Fruit fly (Drosophila melanogaster) whole organism, prepupa: ENCODE data around the gene CG45011.
A peak's percentile ranks its signal among the peaks of the same experiment; 100 is the strongest.

Experiments
- CG10631 ChIP-seq: fragments of 200-800 bp; sonication (Bioruptor generic); optimal IDR thresholded peaks from 2 replicates; lab custom pipeline; 2016; ENCODE audit warnings: missing biosample characterization, missing genetic modification characterization
- CG11294 ChIP-seq: fragments of 200-800 bp; sonication (Bioruptor generic); IDR thresholded peaks from 2 replicates; pipeline ENCODE4 v1.3.6; 2022; ENCODE audit warnings: missing biosample characterization, missing genetic modification characterization
- CG11762 ChIP-seq: fragments of 200-800 bp; sonication (Bioruptor generic); optimal IDR thresholded peaks from 3 replicates; lab custom pipeline; 2016; ENCODE audit warnings: missing biosample characterization, missing genetic modification characterization; ENCODE audit not compliant: insufficient read depth
- CG11902 ChIP-seq: fragments of 200-800 bp; sonication (Bioruptor generic); optimal IDR thresholded peaks from 3 replicates; lab custom pipeline; 2016; ENCODE audit warnings: missing biosample characterization, missing genetic modification characterization
- CG1621 ChIP-seq: fragments of 200-800 bp; sonication (Bioruptor generic); optimal IDR thresholded peaks from 3 replicates; lab custom pipeline; 2018; ENCODE audit warnings: missing biosample characterization, mild to moderate bottlenecking, missing genetic modification characterization
- CG16779 ChIP-seq: fragments of 200-800 bp; sonication (Bioruptor generic); optimal IDR thresholded peaks from 3 replicates; lab custom pipeline; 2017; ENCODE audit warnings: missing biosample characterization, mild to moderate bottlenecking, missing genetic modification characterization
- CG3032 ChIP-seq: fragments of 200-800 bp; optimal IDR thresholded peaks from 2 replicates; lab custom pipeline; 2019; ENCODE audit warnings: missing biosample characterization, mild to moderate bottlenecking, missing genetic modification characterization, moderate library complexity
- CG32006 ChIP-seq: fragments of 200-800 bp; sonication (Bioruptor generic); optimal IDR thresholded peaks from 3 replicates; lab custom pipeline; 2017; ENCODE audit warnings: missing biosample characterization, mild to moderate bottlenecking, missing genetic modification characterization
- CG34406 ChIP-seq: fragments of 200-800 bp; sonication (Bioruptor generic); optimal IDR thresholded peaks from 3 replicates; lab custom pipeline; 2016; ENCODE audit warnings: missing biosample characterization, missing genetic modification characterization
- CG3919 ChIP-seq: fragments of 200-800 bp; sonication (Bioruptor generic); optimal IDR thresholded peaks from 3 replicates; lab custom pipeline; 2016; ENCODE audit warnings: missing biosample characterization, missing genetic modification characterization
- CG6163 ChIP-seq: fragments of 200-800 bp; sonication (Bioruptor generic); IDR thresholded peaks from 3 replicates; pipeline ENCODE4 v1.3.6; 2022; ENCODE audit warnings: missing biosample characterization, missing genetic modification characterization
- CG6276 ChIP-seq: fragments of 200-800 bp; sonication (Bioruptor generic); optimal IDR thresholded peaks from 2 replicates; lab custom pipeline; 2017; ENCODE audit warnings: missing biosample characterization, mild to moderate bottlenecking, missing genetic modification characterization
- CG6792 ChIP-seq: fragments of 200-800 bp; sonication (Bioruptor generic); optimal IDR thresholded peaks from 3 replicates; lab custom pipeline; 2016; ENCODE audit warnings: missing biosample characterization, missing genetic modification characterization
- CG8119 ChIP-seq: fragments of 200-800 bp; sonication (Bioruptor generic); IDR thresholded peaks from 3 replicates; pipeline ENCODE4 v1.3.6; 2022; ENCODE audit warnings: missing biosample characterization, missing genetic modification characterization
- CG8319 ChIP-seq: fragments of 200-800 bp; sonication (Bioruptor generic); optimal IDR thresholded peaks from 3 replicates; lab custom pipeline; 2016; ENCODE audit warnings: missing biosample characterization, missing genetic modification characterization
- Eip75B ChIP-seq: fragments of 200-800 bp; sonication (Bioruptor generic); optimal IDR thresholded peaks from 3 replicates; lab custom pipeline; 2016; ENCODE audit warnings: missing biosample characterization, missing genetic modification characterization
- Eip78C ChIP-seq: fragments of 200-800 bp; sonication (Bioruptor generic); peaks from one replicate; lab custom pipeline; 2016; ENCODE audit warnings: missing biosample characterization, missing genetic modification characterization
- Eip93F ChIP-seq: fragments of 200-800 bp; sonication (Bioruptor generic); optimal IDR thresholded peaks from 2 replicates; lab custom pipeline; 2016; ENCODE audit warnings: missing biosample characterization, mild to moderate bottlenecking, missing genetic modification characterization
- Ets21C ChIP-seq: fragments of 200-800 bp; sonication (Bioruptor generic); optimal IDR thresholded peaks from 3 replicates; lab custom pipeline; 2016; ENCODE audit warnings: missing biosample characterization, missing genetic modification characterization
- Hr38 ChIP-seq: sonication (Bioruptor generic); optimal IDR thresholded peaks from 2 replicates; lab custom pipeline; 2016; ENCODE audit warnings: missing biosample characterization, missing genetic modification characterization
- Hr39 ChIP-seq: fragments of 200-800 bp; sonication (Bioruptor generic); optimal IDR thresholded peaks from 2 replicates; lab custom pipeline; 2016; ENCODE audit warnings: missing biosample characterization, missing genetic modification characterization
- Hr4 ChIP-seq: fragments of 200-800 bp; sonication (Bioruptor generic); optimal IDR thresholded peaks from 3 replicates; lab custom pipeline; 2016; ENCODE audit warnings: missing biosample characterization, missing genetic modification characterization
- Lpt ChIP-seq: fragments of 200-800 bp; sonication (Bioruptor generic); optimal IDR thresholded peaks from 3 replicates; lab custom pipeline; 2016; ENCODE audit warnings: missing biosample characterization, missing genetic modification characterization
- Met ChIP-seq: fragments of 200-800 bp; sonication (Bioruptor generic); optimal IDR thresholded peaks from 3 replicates; lab custom pipeline; 2016; ENCODE audit warnings: missing biosample characterization, missing genetic modification characterization
- OdsH ChIP-seq: fragments of 200-800 bp; sonication (Bioruptor generic); optimal IDR thresholded peaks from 3 replicates; lab custom pipeline; 2016; ENCODE audit warnings: missing biosample characterization, missing genetic modification characterization
- Smox ChIP-seq: fragments of 200-800 bp; sonication (Bioruptor generic); optimal IDR thresholded peaks from 3 replicates; lab custom pipeline; 2016; ENCODE audit warnings: missing biosample characterization, missing genetic modification characterization
- Sox102F ChIP-seq: fragments of 200-800 bp; sonication (Bioruptor generic); optimal IDR thresholded peaks from 2 replicates; lab custom pipeline; 2016; ENCODE audit warnings: missing biosample characterization, mild to moderate bottlenecking, missing genetic modification characterization
- Sox14 ChIP-seq: fragments of 200-800 bp; sonication (Bioruptor generic); optimal IDR thresholded peaks from 3 replicates; lab custom pipeline; 2016; ENCODE audit warnings: missing biosample characterization, missing genetic modification characterization
- Sox15 ChIP-seq: fragments of 200-800 bp; sonication (Bioruptor generic); optimal IDR thresholded peaks from 3 replicates; lab custom pipeline; 2016; ENCODE audit warnings: missing biosample characterization, missing genetic modification characterization
- achi ChIP-seq: fragments of 200-800 bp; sonication (Bioruptor generic); optimal IDR thresholded peaks from 3 replicates; lab custom pipeline; 2016; ENCODE audit warnings: missing biosample characterization, missing genetic modification characterization
- acj6 ChIP-seq: fragments of 200-800 bp; sonication (Bioruptor generic); optimal IDR thresholded peaks from 3 replicates; lab custom pipeline; 2016; ENCODE audit warnings: missing biosample characterization, missing genetic modification characterization
- cyc ChIP-seq: fragments of 200-800 bp; sonication (Bioruptor generic); optimal IDR thresholded peaks from 3 replicates; lab custom pipeline; 2016; ENCODE audit warnings: missing biosample characterization, missing genetic modification characterization
- dac ChIP-seq: fragments of 200-800 bp; sonication (Bioruptor generic); optimal IDR thresholded peaks from 2 replicates; lab custom pipeline; 2017; ENCODE audit warnings: missing biosample characterization, mild to moderate bottlenecking, missing genetic modification characterization
- dsx ChIP-seq: fragments of 200-800 bp; optimal IDR thresholded peaks from 3 replicates; lab custom pipeline; 2019; ENCODE audit warnings: missing biosample characterization, mild to moderate bottlenecking, missing genetic modification characterization, moderate library complexity; ENCODE audit not compliant: poor library complexity, severe bottlenecking
- eg ChIP-seq: fragments of 200-800 bp; sonication (Bioruptor generic); IDR thresholded peaks from 3 replicates; pipeline ENCODE4 v1.3.6; 2022; ENCODE audit warnings: missing biosample characterization, missing genetic modification characterization
- fd59A ChIP-seq: fragments of 200-800 bp; sonication (Bioruptor generic); optimal IDR thresholded peaks from 2 replicates; lab custom pipeline; 2017; ENCODE audit warnings: missing biosample characterization, mild to moderate bottlenecking, missing genetic modification characterization, missing genetic modification reagents
- fd85E ChIP-seq: fragments of 200-800 bp; sonication (Bioruptor generic); optimal IDR thresholded peaks from 3 replicates; lab custom pipeline; 2016; ENCODE audit warnings: missing biosample characterization, missing genetic modification characterization
- fkh ChIP-seq: fragments of 200-800 bp; sonication (Bioruptor generic); optimal IDR thresholded peaks from 3 replicates; lab custom pipeline; 2017; ENCODE audit warnings: missing biosample characterization, mild to moderate bottlenecking, missing genetic modification characterization, moderate library complexity
- net ChIP-seq: fragments of 200-800 bp; sonication (Bioruptor generic); optimal IDR thresholded peaks from 3 replicates; lab custom pipeline; 2016; ENCODE audit warnings: missing biosample characterization, missing genetic modification characterization
- pdm3 ChIP-seq: fragments of 200-800 bp; sonication (Bioruptor generic); optimal IDR thresholded peaks from 3 replicates; lab custom pipeline; 2016; ENCODE audit warnings: missing biosample characterization, missing genetic modification characterization
- salr ChIP-seq, 2 experiments: fragments of 200-800 bp; sonication (Bioruptor generic); optimal IDR thresholded peaks; 3 replicates each; lab custom pipeline; 2016 to 2018; ENCODE audit warnings: missing biosample characterization in 2 of 2, missing genetic modification characterization in 2 of 2, mild to moderate bottlenecking in 1 of 2
- spab ChIP-seq: fragments of 200-800 bp; sonication (Bioruptor generic); optimal IDR thresholded peaks from 2 replicates; lab custom pipeline; 2017; ENCODE audit warnings: missing biosample characterization, mild to moderate bottlenecking, missing genetic modification characterization, missing genetic modification reagents
- ss ChIP-seq, 2 experiments: fragments of 200-800 bp; sonication (Bioruptor generic); optimal IDR thresholded peaks; 2 replicates in 1 of 2; 3 replicates in 1 of 2; lab custom pipeline; 2017 to 2018; ENCODE audit warnings: mild to moderate bottlenecking in 2 of 2, missing biosample characterization in 2 of 2, missing genetic modification characterization in 2 of 2, moderate library complexity in 1 of 2
- svp ChIP-seq: fragments of 200-800 bp; sonication (Bioruptor generic); peaks from one replicate; lab custom pipeline; 2016; ENCODE audit warnings: missing biosample characterization, missing genetic modification characterization
- topi ChIP-seq: fragments of 200-800 bp; sonication (Bioruptor generic); optimal IDR thresholded peaks from 3 replicates; lab custom pipeline; 2016; ENCODE audit warnings: missing biosample characterization, missing genetic modification characterization

The CG45011 gene

DNA sequence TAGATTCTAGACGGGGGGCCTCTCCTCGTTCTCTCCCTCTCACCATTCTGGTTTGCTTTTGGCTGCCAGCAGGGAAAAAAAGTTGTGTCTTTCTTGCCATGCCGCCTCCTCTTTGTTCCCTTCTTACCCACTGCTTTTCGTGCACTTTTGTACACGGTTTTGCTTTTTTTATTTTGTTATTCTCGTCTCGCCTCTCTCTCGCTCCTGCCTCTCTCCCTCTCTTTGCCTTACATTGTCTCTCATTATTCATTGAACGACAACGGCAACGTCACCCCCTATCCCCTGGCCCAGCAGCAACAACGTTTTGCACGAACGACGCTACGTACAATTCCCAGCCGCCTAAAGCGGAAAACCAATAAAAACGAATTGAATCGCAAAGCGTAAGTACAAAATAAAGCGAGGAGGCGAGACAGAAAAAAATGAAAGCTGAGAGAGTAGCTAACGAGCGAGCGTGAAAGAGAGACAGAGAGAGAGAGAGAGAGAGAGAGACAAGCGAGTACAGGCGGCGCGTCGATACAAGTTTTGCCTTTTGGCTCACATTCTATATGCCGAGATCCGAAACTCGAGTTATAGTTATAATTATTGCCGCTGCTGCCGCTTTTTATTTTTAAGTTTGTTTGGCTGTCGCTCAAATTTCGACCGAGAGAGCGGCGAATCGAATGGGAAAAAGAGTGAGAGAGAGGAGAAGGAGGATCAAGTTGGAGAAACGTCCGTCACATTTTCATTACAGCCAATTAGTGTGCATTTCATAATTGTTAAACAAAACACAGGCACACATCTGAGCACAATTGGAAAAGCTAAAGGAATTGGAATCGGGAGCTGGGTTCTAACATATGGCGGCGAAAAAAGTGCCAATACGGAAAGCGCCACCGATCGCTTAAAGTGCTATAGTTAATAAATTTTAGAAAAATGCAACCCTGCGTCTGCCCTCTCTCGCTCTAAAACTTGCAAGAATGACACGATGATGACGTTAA, 26.9 kb upstream of the CG45011 start (continued):
- TF ChIP-seq CG11762 (GFP tag; lab: Kevin White, UChicago) (no peak), fkh (GFP tag; lab: Kevin White, UChicago) (peak; percentile 10), eg (GFP tag; lab: Robert Waterston, UW) (peak; percentile 87), svp (GFP tag; lab: Kevin White, UChicago) (peak; percentile 95), Eip78C (GFP tag; lab: Kevin White, UChicago) (peak; percentile 87), CG34406 (peak; percentile 44), spab (peak; percentile 82), ss (GFP tag; optimal IDR thresholded peaks at IDR 0.05; lab: Kevin White, UChicago) (peak; percentile 91 to 97), CG1621 (tag; lab: Kevin White, UChicago) (peak; percentile 85), salr (GFP tag; optimal IDR thresholded peaks at IDR 0.05; lab: Kevin White, UChicago) (peak; percentile 62), Hr4 (GFP tag; lab: Kevin White, UChicago) (no peak), Eip93F (GFP tag; lab: Kevin White, UChicago) (peak; percentile 40), Sox15 (GFP tag; lab: Kevin White, UChicago) (no peak), fd59A (GFP tag; lab: Kevin White, UChicago) (peak; percentile 55), achi (GFP tag; lab: Kevin White, UChicago) (peak; percentile 54), net (GFP tag; lab: Kevin White, UChicago) (peak; percentile 76), CG16779 (tag; lab: Kevin White, UChicago) (peak; percentile 88), OdsH (GFP tag; lab: Kevin White, UChicago) (peak; percentile 37), CG3919 (GFP tag; lab: Kevin White, UChicago) (peak; percentile 52), Smox (GFP tag; lab: Kevin White, UChicago) (peak; percentile 58), CG3032 (tag; lab: Kevin White, UChicago) (peak; percentile 68), dsx (peak; percentile 99), pdm3 (GFP tag; lab: Kevin White, UChicago) (peak; percentile 38), Met (GFP tag; lab: Kevin White, UChicago) (peak; percentile 33), Sox102F (peak; percentile 70), CG6163 (peak; percentile 95), Ets21C (GFP tag; lab: Kevin White, UChicago) (no peak), Hr39 (GFP tag; lab: Kevin White, UChicago) (no peak)

- TF ChIP-seq Eip75B (GFP tag; lab: Kevin White, UChicago) (peak; percentile 0), CG10631 (GFP tag; lab: Kevin White, UChicago) (no peak), CG11294 (GFP tag; lab: Robert Waterston, UW) (no peak), salr (GFP tag; optimal IDR thresholded peaks at IDR 0.05; lab: Kevin White, UChicago) (peak in 1 of 2 experiments; percentile 19), net (GFP tag; lab: Kevin White, UChicago) (peak; percentile 35), topi (no peak), svp (GFP tag; lab: Kevin White, UChicago) (peak; percentile 94), CG8119 (GFP tag; lab: Robert Waterston, UW) (0 out of 3 replicates have a peak, but pooled peaks have one; percentile 43), Sox14 (peak; percentile 65), Sox102F (peak; percentile 2), cyc (GFP tag; lab: Kevin White, UChicago) (no peak), eg (GFP tag; lab: Robert Waterston, UW) (peak; percentile 63), Hr4 (GFP tag; lab: Kevin White, UChicago) (peak; percentile 5), fd85E (GFP tag; lab: Kevin White, UChicago) (no peak), fd59A (GFP tag; lab: Kevin White, UChicago) (no peak), CG16779 (tag; lab: Kevin White, UChicago) (peak; percentile 46), CG11902 (GFP tag; lab: Kevin White, UChicago) (no peak), Eip93F (GFP tag; lab: Kevin White, UChicago) (no peak), CG11762 (GFP tag; lab: Kevin White, UChicago) (no peak), Ets21C (GFP tag; lab: Kevin White, UChicago) (no peak), Hr39 (GFP tag; lab: Kevin White, UChicago) (no peak), ss (GFP tag; optimal IDR thresholded peaks at IDR 0.05; lab: Kevin White, UChicago) (peak; percentile 51 to 73), acj6 (GFP tag; lab: Kevin White, UChicago) (no peak), dac (no peak), CG6792 (GFP tag; lab: Kevin White, UChicago) (no peak), Lpt (GFP tag; lab: Kevin White, UChicago) (peak; percentile 64), Sox15 (GFP tag; lab: Kevin White, UChicago) (no peak), CG8319 (GFP tag; lab: Kevin White, UChicago) (no peak), Hr38 (GFP tag; lab: Kevin White, UChicago) (no peak), Smox (GFP tag; lab: Kevin White, UChicago) (no peak), CG32006 (GFP tag; lab: Kevin White, UChicago) (no peak), CG6276 (GFP tag; lab: Kevin White, UChicago) (no peak), pdm3 (GFP tag; lab: Kevin White, UChicago) (peak; percentile 2)
These were observed 26.1 kb upstream of the CG45011 start for dm6 chr2L:11807697-11808226.
